Worm (Caenorhabditis elegans) whole organism, young adult: Measurements from ENCODE around the gene lgc-52.

Source experiments
- B0019.2 ChIP-seq: fragments of 200-800 bp; sonication (Bioruptor generic); conservative IDR thresholded peaks from 2 replicates; pipeline ENCODE4 v1.3.6; 2022; ENCODE audit warnings: missing genetic modification reagents, missing genetic modification characterization, missing compliant biosample characterization
- C06A6.2 ChIP-seq: fragments of 200-800 bp; sonication (Bioruptor generic); conservative IDR thresholded peaks from 2 replicates; pipeline ENCODE4 v1.3.6; 2022; ENCODE audit warnings: missing genetic modification characterization, missing compliant biosample characterization
- C17E4.6 ChIP-seq: fragments of 200-800 bp; sonication (Bioruptor generic); IDR thresholded peaks from 2 replicates; pipeline ENCODE4 v1.3.6; 2022; ENCODE audit warnings: missing genetic modification reagents, missing genetic modification characterization, missing compliant biosample characterization
- F10E7.11 ChIP-seq: sonication (generic microtip); optimal IDR thresholded peaks from 2 replicates; lab custom pipeline; 2017; ENCODE audit warnings: mild to moderate bottlenecking, missing genetic modification characterization, moderate library complexity, missing compliant biosample characterization
- F23B12.7 ChIP-seq: sonication (generic microtip); optimal IDR thresholded peaks from 2 replicates; lab custom pipeline; 2017; ENCODE audit warnings: missing genetic modification characterization, mild to moderate bottlenecking, missing compliant biosample characterization, antibody characterized with exemption, moderate library complexity; ENCODE audit not compliant: insufficient read depth
- F52B5.7 ChIP-seq: sonication (generic microtip); optimal IDR thresholded peaks from 2 replicates; lab custom pipeline; 2016; ENCODE audit warnings: mild to moderate bottlenecking, missing genetic modification characterization, missing compliant biosample characterization
- F55B11.4 ChIP-seq: sonication (generic microtip); optimal IDR thresholded peaks from 2 replicates; lab custom pipeline; 2016; ENCODE audit warnings: missing compliant biosample characterization, missing genetic modification characterization, borderline replicate concordance; ENCODE audit not compliant: insufficient read depth
- Y53F4B.3 ChIP-seq: fragments of 200-800 bp; sonication (Bioruptor generic); IDR thresholded peaks from 2 replicates; pipeline ENCODE4 v1.3.6; 2022; ENCODE audit warnings: missing genetic modification reagents, missing genetic modification characterization, missing compliant biosample characterization
- Y95B8A.8 ChIP-seq: fragments of 200-800 bp; sonication (Bioruptor generic); IDR thresholded peaks from 2 replicates; pipeline ENCODE4 v1.3.6; 2022; ENCODE audit warnings: missing genetic modification reagents, missing genetic modification characterization, missing compliant biosample characterization
- akir-1 ChIP-seq: fragments of 200-800 bp; sonication (Bioruptor generic); optimal IDR thresholded peaks from 2 replicates; lab custom pipeline; 2018; ENCODE audit warnings: mild to moderate bottlenecking, missing genetic modification characterization, moderate library complexity, missing compliant biosample characterization
- aptf-3 ChIP-seq: fragments of 200-800 bp; sonication (Bioruptor generic); IDR thresholded peaks from 2 replicates; pipeline ENCODE4 v1.3.6; 2022; ENCODE audit warnings: missing genetic modification characterization, missing compliant biosample characterization
- atf-7 ChIP-seq: sonication (generic microtip); optimal IDR thresholded peaks from 2 replicates; lab custom pipeline; 2017; ENCODE audit warnings: mild to moderate bottlenecking, missing genetic modification characterization, missing compliant biosample characterization
- attf-3 ChIP-seq: fragments of 200-800 bp; sonication (Bioruptor generic); conservative IDR thresholded peaks from 2 replicates; pipeline ENCODE4 v1.3.6; 2022; ENCODE audit warnings: missing genetic modification reagents, missing genetic modification characterization, missing compliant biosample characterization
- attf-6 ChIP-seq: fragments of 200-800 bp; sonication (Bioruptor generic); IDR thresholded peaks from 2 replicates; pipeline ENCODE4 v1.3.6; 2022; ENCODE audit warnings: missing genetic modification reagents, missing genetic modification characterization, missing compliant biosample characterization
- cebp-2 ChIP-seq: fragments of 200-800 bp; sonication (Bioruptor generic); IDR thresholded peaks from 2 replicates; pipeline ENCODE4 v1.3.6; 2022; ENCODE audit warnings: missing genetic modification characterization, missing compliant biosample characterization
- ceh-100 ChIP-seq: fragments of 200-800 bp; sonication (Bioruptor generic); IDR thresholded peaks from 2 replicates; pipeline ENCODE4 v1.3.6; 2022; ENCODE audit warnings: missing genetic modification reagents, missing genetic modification characterization, missing compliant biosample characterization
- egl-44 ChIP-seq: fragments of 200-800 bp; sonication (Bioruptor generic); IDR thresholded peaks from 2 replicates; pipeline ENCODE4 v1.3.6; 2022; ENCODE audit warnings: missing genetic modification reagents, missing genetic modification characterization, missing compliant biosample characterization
- egrh-3 ChIP-seq: fragments of 200-800 bp; sonication (Bioruptor generic); IDR thresholded peaks from 2 replicates; pipeline ENCODE4 v1.3.6; 2022; ENCODE audit warnings: missing genetic modification reagents, missing genetic modification characterization, missing compliant biosample characterization
- ekl-4 ChIP-seq: fragments of 200-800 bp; sonication (Bioruptor generic); IDR thresholded peaks from 2 replicates; pipeline ENCODE4 v1.3.6; 2022; ENCODE audit warnings: missing genetic modification reagents, missing genetic modification characterization, missing compliant biosample characterization
- gei-17 ChIP-seq: fragments of 200-800 bp; sonication (Bioruptor generic); optimal IDR thresholded peaks from 2 replicates; lab custom pipeline; 2018; ENCODE audit warnings: mild to moderate bottlenecking, missing genetic modification characterization, missing compliant biosample characterization
- hmg-20 ChIP-seq: fragments of 200-800 bp; sonication (Bioruptor generic); IDR thresholded peaks from 2 replicates; pipeline ENCODE4 v1.3.6; 2022; ENCODE audit warnings: missing genetic modification reagents, missing genetic modification characterization, missing compliant biosample characterization
- hrde-1 ChIP-seq: sonication (generic microtip); optimal IDR thresholded peaks from 2 replicates; lab custom pipeline; 2016; ENCODE audit warnings: missing genetic modification characterization, mild to moderate bottlenecking, missing compliant biosample characterization, moderate library complexity, missing genotype, missing genetic modification reagents, borderline replicate concordance
- hsf-1 ChIP-seq: fragments of 200-800 bp; sonication (Bioruptor generic); IDR thresholded peaks from 2 replicates; pipeline ENCODE4 v1.3.6; 2022; ENCODE audit warnings: missing genetic modification reagents, missing genetic modification characterization, missing compliant biosample characterization
- lag-1 ChIP-seq: fragments of 200-800 bp; sonication (Bioruptor generic); IDR thresholded peaks from 2 replicates; pipeline ENCODE4 v1.3.6; 2022; ENCODE audit warnings: missing genetic modification reagents, missing genetic modification characterization, missing compliant biosample characterization
- madf-10 ChIP-seq: sonication (generic microtip); optimal IDR thresholded peaks from 2 replicates; lab custom pipeline; 2016; ENCODE audit warnings: mild to moderate bottlenecking, missing genetic modification characterization, missing compliant biosample characterization
- madf-8 ChIP-seq: fragments of 200-800 bp; sonication (Bioruptor generic); conservative IDR thresholded peaks from 2 replicates; pipeline ENCODE4 v1.3.6; 2022; ENCODE audit warnings: missing genetic modification reagents, missing genetic modification characterization, missing compliant biosample characterization
- mcd-1 ChIP-seq: fragments of 200-800 bp; sonication (Bioruptor generic); IDR thresholded peaks from 2 replicates; pipeline ENCODE4 v1.3.6; 2022; ENCODE audit warnings: missing genetic modification reagents, missing genetic modification characterization, missing compliant biosample characterization
- mes-4 ChIP-seq: sonication (generic microtip); optimal IDR thresholded peaks from 2 replicates; lab custom pipeline; 2016; ENCODE audit warnings: missing genotype, missing genetic modification characterization, missing compliant biosample characterization
- nfya-1 ChIP-seq: sonication (generic microtip); optimal IDR thresholded peaks from 2 replicates; lab custom pipeline; 2017; ENCODE audit warnings: antibody characterized with exemption, missing compliant biosample characterization, missing genetic modification characterization, borderline replicate concordance; ENCODE audit not compliant: insufficient read depth
- nfya-2 ChIP-seq: fragments of 200-800 bp; sonication (Bioruptor generic); IDR thresholded peaks from 2 replicates; pipeline ENCODE4 v1.3.6; 2022; ENCODE audit warnings: missing genetic modification reagents, missing genetic modification characterization, missing compliant biosample characterization
- nhr-120 ChIP-seq: fragments of 200-800 bp; sonication (Bioruptor generic); IDR thresholded peaks from 2 replicates; pipeline ENCODE4 v1.3.6; 2022; ENCODE audit warnings: missing genetic modification characterization, missing compliant biosample characterization
- nhr-27 ChIP-seq: fragments of 200-800 bp; sonication (Bioruptor generic); optimal IDR thresholded peaks from 2 replicates; lab custom pipeline; 2018; ENCODE audit warnings: mild to moderate bottlenecking, missing genetic modification characterization, moderate library complexity, missing compliant biosample characterization
- nhr-90 ChIP-seq: sonication (generic microtip); optimal IDR thresholded peaks from 2 replicates; lab custom pipeline; 2016; ENCODE audit warnings: missing genotype, mild to moderate bottlenecking, missing genetic modification characterization, missing compliant biosample characterization
- snpc-1.3 ChIP-seq: sonication (generic microtip); optimal IDR thresholded peaks from 2 replicates; lab custom pipeline; 2017; ENCODE audit warnings: missing genetic modification characterization, mild to moderate bottlenecking, missing compliant biosample characterization, antibody characterized with exemption, moderate library complexity, missing genotype, missing genetic modification reagents; ENCODE audit not compliant: insufficient read depth
- zfh-2 ChIP-seq: fragments of 200-800 bp; sonication (Bioruptor generic); conservative IDR thresholded peaks from 2 replicates; pipeline ENCODE4 v1.3.6; 2022; ENCODE audit warnings: missing genetic modification reagents, missing genetic modification characterization, missing compliant biosample characterization
- zim-3 ChIP-seq: sonication (generic microtip); optimal IDR thresholded peaks from 2 replicates; lab custom pipeline; 2017; ENCODE audit warnings: mild to moderate bottlenecking, missing genetic modification characterization, moderate library complexity, missing compliant biosample characterization

The lgc-52 gene

DNA sequence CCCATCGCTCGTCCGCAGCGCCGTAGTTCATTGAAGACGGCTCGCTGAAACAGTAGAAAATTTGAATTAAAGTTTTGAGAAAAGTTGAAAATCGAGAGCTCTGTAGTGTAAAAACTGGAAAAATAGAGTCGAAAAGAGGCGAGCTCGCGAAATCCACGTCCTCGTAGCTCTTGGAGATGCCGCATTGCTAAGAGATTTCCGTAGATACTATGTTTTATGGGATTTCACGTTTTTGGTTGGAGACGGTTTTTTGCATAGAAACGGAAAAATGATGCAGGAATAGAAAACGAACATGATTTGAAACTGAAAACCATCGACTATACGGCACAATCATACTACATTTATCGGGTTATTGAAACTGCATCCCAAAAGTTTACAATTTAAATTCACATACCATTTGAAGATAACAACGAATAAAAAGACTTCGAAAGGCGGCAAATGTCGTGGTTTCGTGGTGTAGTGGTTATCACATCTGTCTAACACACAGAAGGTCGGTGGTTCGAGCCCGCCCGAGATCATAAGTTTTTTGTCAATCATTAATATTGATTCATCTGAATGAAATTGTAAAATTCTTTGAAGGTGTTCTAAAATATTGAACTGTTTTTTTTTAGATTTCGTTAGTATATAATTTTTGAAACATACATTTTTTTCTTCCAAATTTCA, 849 bp upstream of the lgc-52 start, which contains the start of gene pkd-2 (continued):
- no peak for TF ChIP-seq nhr-90
- TF ChIP-seq mes-4: no peak
- no peak for TF ChIP-seq madf-10
- TF ChIP-seq F52B5.7 (tag; lab: Kevin White, UChicago): no peak
- TF ChIP-seq zfh-2: no peak
- no peak for TF ChIP-seq Y53F4B.3 (GFP tag; lab: Robert Waterston, UW)
- TF ChIP-seq B0019.2: 0 out of 2 replicates have a peak, but pooled peaks have one; percentile 12

DNA sequence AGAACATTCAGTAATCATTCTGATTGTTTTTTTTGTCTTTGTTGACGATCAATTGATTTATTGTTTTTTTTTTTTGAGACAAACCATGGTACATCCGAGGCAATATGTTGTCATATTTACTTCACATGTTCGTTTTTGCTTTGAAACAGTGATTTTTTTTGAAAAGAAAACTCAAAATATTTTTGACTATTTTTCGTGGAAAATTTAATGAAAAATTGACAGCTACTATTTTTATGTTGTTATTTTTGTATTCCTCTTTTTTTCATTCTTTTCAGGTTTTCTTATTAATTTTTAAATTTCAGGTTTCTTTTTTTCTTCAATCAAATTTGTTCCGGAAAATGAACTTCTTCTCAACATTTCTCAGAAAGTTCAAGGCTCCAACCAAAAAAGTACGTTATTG, 9.7 kb downstream of the lgc-52 start, which contains the start of gene Y73F8A.36:
Gene Y73F8A.36, plus strand, starts transcription at position 301 of the 400 bp plus-strand sequence.
- TF ChIP-seq F23B12.7 (tag; lab: Kevin White, UChicago): no peak
- no peak for TF ChIP-seq madf-8 (GFP tag; lab: Robert Waterston, UW)
- no peak for TF ChIP-seq C17E4.6 (GFP tag; lab: Robert Waterston, UW)
- TF ChIP-seq akir-1 (GFP tag; lab: Kevin White, UChicago): no peak
- TF ChIP-seq hmg-20 (GFP tag; lab: Robert Waterston, UW): no peak
- TF ChIP-seq ceh-100 (GFP tag; lab: Robert Waterston, UW): no peak

DNA sequence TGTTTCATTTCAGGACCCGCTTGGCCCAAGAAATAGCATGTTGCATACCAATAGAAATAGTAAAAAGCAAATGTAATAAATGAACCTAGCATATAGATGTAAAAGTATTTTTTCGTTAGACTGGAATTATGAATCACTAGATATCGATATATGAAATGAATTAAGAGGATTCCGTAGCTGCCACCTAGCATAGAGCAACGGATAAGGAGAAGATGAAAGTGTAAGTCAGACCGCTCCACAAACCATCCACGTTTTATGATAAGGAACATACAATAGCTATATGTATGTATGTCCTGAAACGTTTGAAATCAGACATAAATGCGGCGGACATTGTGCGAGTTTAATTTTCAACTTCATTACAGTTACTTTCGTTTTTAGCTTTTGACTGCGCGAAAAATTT, 15.2 kb downstream of the lgc-52 start:
- TF ChIP-seq mcd-1 (GFP tag; lab: Robert Waterston, UW) (no peak), egrh-3 (GFP tag; lab: Robert Waterston, UW) (no peak), snpc-1.3 (tag; lab: Kevin White, UChicago) (no peak), C17E4.6 (GFP tag; lab: Robert Waterston, UW) (no peak), nfya-2 (GFP tag; lab: Robert Waterston, UW) (no peak), egl-44 (GFP tag; lab: Robert Waterston, UW) (no peak), aptf-3 (GFP tag; lab: Robert Waterston, UW) (no peak), nhr-120 (GFP tag; lab: Robert Waterston, UW) (no peak), attf-3 (GFP tag; lab: Robert Waterston, UW) (no peak), cebp-2 (GFP tag; lab: Robert Waterston, UW) (no peak), ekl-4 (no peak), gei-17 (GFP tag; lab: Kevin White, UChicago) (no peak), hrde-1 (tag; lab: Kevin White, UChicago) (no peak), Y95B8A.8 (GFP tag; lab: Robert Waterston, UW) (no peak)

DNA sequence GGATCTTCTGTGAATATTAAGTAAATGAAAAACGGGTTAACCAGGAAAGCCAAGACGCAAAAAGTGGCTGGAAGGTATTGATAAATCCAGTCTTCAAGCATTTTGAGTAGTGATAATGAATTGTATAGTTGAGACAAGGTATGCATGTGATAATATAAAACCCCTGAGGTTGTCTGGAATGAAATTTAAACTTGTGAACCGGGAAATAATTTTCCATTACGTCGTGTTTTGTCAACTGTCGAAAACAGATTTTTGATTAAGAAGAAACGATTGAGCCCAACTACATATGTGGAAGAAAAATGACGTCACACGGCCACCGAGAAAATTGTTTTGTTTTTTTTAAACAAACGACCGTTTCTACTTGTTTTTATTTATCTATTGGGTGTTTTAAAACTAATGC, 16.2 kb downstream of the lgc-52 start, which contains the start of gene srj-42:
Gene srj-42, minus strand, starts transcription at position 101 of the 400 bp plus-strand sequence.
- TF ChIP-seq hmg-20 (GFP tag; lab: Robert Waterston, UW): no peak
- no peak for TF ChIP-seq Y95B8A.8 (GFP tag; lab: Robert Waterston, UW)
- no peak for TF ChIP-seq atf-7 (tag; lab: Kevin White, UChicago)
- no peak for TF ChIP-seq hsf-1 (GFP tag; lab: Robert Waterston, UW)
- TF ChIP-seq C06A6.2 (GFP tag; lab: Robert Waterston, UW): no peak
- no peak for TF ChIP-seq madf-8 (GFP tag; lab: Robert Waterston, UW)
- no peak for TF ChIP-seq nfya-2 (GFP tag; lab: Robert Waterston, UW)
- TF ChIP-seq F10E7.11: no peak
- no peak for TF ChIP-seq akir-1 (GFP tag; lab: Kevin White, UChicago)
- TF ChIP-seq F55B11.4 (tag; lab: Kevin White, UChicago): no peak
- TF ChIP-seq zim-3 (tag; lab: Kevin White, UChicago): no peak
- TF ChIP-seq nhr-120 (GFP tag; lab: Robert Waterston, UW): no peak
- TF ChIP-seq nhr-27 (tag; lab: Kevin White, UChicago): no peak
- no peak for TF ChIP-seq nfya-1 (tag; lab: Kevin White, UChicago)
- TF ChIP-seq lag-1 (GFP tag; lab: Robert Waterston, UW): no peak
- no peak for TF ChIP-seq egl-44 (GFP tag; lab: Robert Waterston, UW)
- TF ChIP-seq attf-6 (GFP tag; lab: Robert Waterston, UW): no peak
